Fruit fly (Drosophila melanogaster) whole organism, embryonic: ENCODE measurements around the gene CG3634.
A peak's percentile ranks its signal among the peaks of the same experiment; 100 is the strongest.

Experiments used
- CG10654 ChIP-seq: fragments of 200-800 bp; sonication (Bioruptor generic); optimal IDR thresholded peaks from 2 replicates; lab custom pipeline; 2016; ENCODE audit warnings: missing biosample characterization, missing genetic modification characterization
- CG11398 ChIP-seq: fragments of 200-800 bp; sonication (Bioruptor generic); optimal IDR thresholded peaks from 2 replicates; lab custom pipeline; 2016; ENCODE audit warnings: missing biosample characterization, missing genetic modification characterization
- CG11504 ChIP-seq: fragments of 200-800 bp; sonication (Bioruptor generic); optimal IDR thresholded peaks from 3 replicates; lab custom pipeline; 2019; ENCODE audit warnings: missing biosample characterization, mild to moderate bottlenecking, missing genetic modification characterization, moderate library complexity
- CG12942 ChIP-seq: fragments of 200-800 bp; sonication (Bioruptor generic); optimal IDR thresholded peaks from 3 replicates; lab custom pipeline; 2016; ENCODE audit warnings: missing biosample characterization, missing genetic modification characterization
- CG13123 ChIP-seq: fragments of 200-800 bp; sonication (Bioruptor generic); optimal IDR thresholded peaks from 2 replicates; lab custom pipeline; 2016; ENCODE audit warnings: missing biosample characterization, missing genetic modification characterization
- CG13287 ChIP-seq: fragments of 200-800 bp; sonication (Bioruptor generic); IDR thresholded peaks from 2 replicates; pipeline ENCODE4 v1.3.6; 2022; ENCODE audit warnings: missing biosample characterization, missing genetic modification characterization; ENCODE audit not compliant: partially characterized antibody
- CG13894 ChIP-seq: fragments of 200-800 bp; sonication (Bioruptor generic); optimal IDR thresholded peaks from 3 replicates; lab custom pipeline; 2018; ENCODE audit warnings: missing biosample characterization, mild to moderate bottlenecking, missing genetic modification characterization, moderate library complexity
- CG14050 ChIP-seq: fragments of 200-800 bp; sonication (Bioruptor generic); IDR thresholded peaks from 3 replicates; pipeline ENCODE4 v1.3.6; 2022; ENCODE audit warnings: missing biosample characterization, missing genetic modification characterization
- CG30020 ChIP-seq: fragments of 200-800 bp; optimal IDR thresholded peaks from 2 replicates; lab custom pipeline; 2019; ENCODE audit warnings: missing biosample characterization, mild to moderate bottlenecking, missing genetic modification characterization, moderate library complexity
- CG32767 ChIP-seq: fragments of 200-800 bp; sonication (Bioruptor generic); IDR thresholded peaks from 2 replicates; pipeline ENCODE4 v1.3.6; 2022; ENCODE audit warnings: missing biosample characterization, missing genetic modification characterization
- CG3407 ChIP-seq: fragments of 200-800 bp; sonication (Bioruptor generic); optimal IDR thresholded peaks from 2 replicates; lab custom pipeline; 2018; ENCODE audit warnings: missing biosample characterization, mild to moderate bottlenecking, missing genetic modification characterization
- CG34224 ChIP-seq: fragments of 200-800 bp; sonication (Bioruptor generic); IDR thresholded peaks from 3 replicates; pipeline ENCODE4 v1.3.6; 2022; ENCODE audit warnings: missing biosample characterization, missing genetic modification characterization; ENCODE audit not compliant: partially characterized antibody
- CG4854 ChIP-seq: fragments of 200-800 bp; sonication (Bioruptor generic); optimal IDR thresholded peaks from 2 replicates; lab custom pipeline; 2016; ENCODE audit warnings: missing biosample characterization, missing genetic modification characterization, inconsistent platforms
- CG6272 ChIP-seq: fragments of 200-800 bp; sonication (Bioruptor generic); IDR thresholded peaks from 2 replicates; pipeline ENCODE4 v1.3.6; 2022; ENCODE audit warnings: missing biosample characterization, missing genetic modification characterization
- CG7357 ChIP-seq: fragments of 200-800 bp; sonication (Bioruptor generic); IDR thresholded peaks from 3 replicates; pipeline ENCODE4 v1.3.6; 2022; ENCODE audit warnings: missing biosample characterization, missing genetic modification characterization
- CG7745 ChIP-seq: fragments of 200-800 bp; sonication (Bioruptor generic); optimal IDR thresholded peaks from 2 replicates; lab custom pipeline; 2018; ENCODE audit warnings: missing biosample characterization, mild to moderate bottlenecking, missing genetic modification characterization, moderate library complexity
- CG7786 ChIP-seq: fragments of 200-800 bp; sonication (Bioruptor generic); optimal IDR thresholded peaks from 2 replicates; lab custom pipeline; 2016; ENCODE audit warnings: missing biosample characterization, missing genetic modification characterization
- CG8089 ChIP-seq: fragments of 200-800 bp; sonication (Bioruptor generic); optimal IDR thresholded peaks from 3 replicates; lab custom pipeline; 2016; ENCODE audit warnings: missing biosample characterization, missing genetic modification characterization
- CG8924 ChIP-seq: fragments of 200-800 bp; optimal IDR thresholded peaks from 3 replicates; lab custom pipeline; 2019; ENCODE audit warnings: missing biosample characterization, mild to moderate bottlenecking, missing genetic modification characterization, moderate library complexity
- CG9215 ChIP-seq: fragments of 200-800 bp; sonication (Bioruptor generic); IDR thresholded peaks from 2 replicates; pipeline ENCODE4 v1.3.6; 2022; ENCODE audit warnings: missing biosample characterization, missing genetic modification characterization
- Dek ChIP-seq: fragments of 200-800 bp; sonication (Bioruptor generic); optimal IDR thresholded peaks from 3 replicates; lab custom pipeline; 2019; ENCODE audit warnings: missing biosample characterization, mild to moderate bottlenecking, missing genetic modification characterization, moderate library complexity
- Dfd ChIP-seq, 2 experiments: fragments of >200 bp; optimal IDR thresholded peaks; 2 replicates each; lab custom pipeline; 2017; ENCODE audit warnings: missing biosample characterization in 2 of 2, missing genetic modification characterization in 2 of 2
- Dll ChIP-seq: fragments of 200-800 bp; sonication (Bioruptor generic); IDR thresholded peaks from 4 replicates; pipeline ENCODE4 v1.3.6; 2022; ENCODE audit warnings: missing biosample characterization, missing genetic modification characterization; ENCODE audit not compliant: partially characterized antibody
- Doc3 ChIP-seq: fragments of 200-800 bp; sonication (Bioruptor generic); IDR thresholded peaks from 3 replicates; pipeline ENCODE4 v1.3.6; 2022; ENCODE audit warnings: missing biosample characterization, missing genetic modification characterization; ENCODE audit not compliant: partially characterized antibody
- Elba2 ChIP-seq: fragments of 200-800 bp; sonication (Bioruptor generic); optimal IDR thresholded peaks from 3 replicates; lab custom pipeline; 2016; ENCODE audit warnings: missing biosample characterization, missing genetic modification characterization
- Gug ChIP-seq: fragments of 200-800 bp; sonication (Bioruptor generic); IDR thresholded peaks from 4 replicates; pipeline ENCODE4 v1.3.6; 2022; ENCODE audit warnings: missing biosample characterization, missing genetic modification characterization
- Hr3 ChIP-seq: fragments of 200-800 bp; sonication (Bioruptor generic); optimal IDR thresholded peaks from 3 replicates; lab custom pipeline; 2016; ENCODE audit warnings: missing biosample characterization, missing genetic modification characterization
- Hr39 ChIP-seq: fragments of >200 bp; optimal IDR thresholded peaks from 2 replicates; lab custom pipeline; 2017
- Nf-YA ChIP-seq: fragments of 200-800 bp; sonication (Bioruptor generic); IDR thresholded peaks from 2 replicates; pipeline ENCODE4 v1.3.6; 2022; ENCODE audit warnings: missing biosample characterization, missing genetic modification characterization
- NfI ChIP-seq: fragments of 200-800 bp; sonication (Bioruptor generic); optimal IDR thresholded peaks from 3 replicates; lab custom pipeline; 2018; ENCODE audit warnings: missing biosample characterization, mild to moderate bottlenecking, missing genetic modification characterization, moderate library complexity
- Sin3A ChIP-seq: fragments of >200 bp; optimal IDR thresholded peaks from 2 replicates; lab custom pipeline; 2018
- Stat92E ChIP-seq, 3 experiments: fragments of >200 bp in 2 of 3; fragments of 200-800 bp in 1 of 3; sonication (Bioruptor generic) in 1 of 3; optimal IDR thresholded peaks; 2 replicates each; lab custom pipeline; 2017 to 2019; ENCODE audit warnings: missing biosample characterization in 3 of 3, missing genetic modification characterization in 3 of 3, mild to moderate bottlenecking in 1 of 3, moderate library complexity in 1 of 3
- Tbp ChIP-seq: fragments of >200 bp; optimal IDR thresholded peaks from 2 replicates; lab custom pipeline; 2018; ENCODE audit warnings: missing biosample characterization, missing genetic modification characterization
- Vsx1 ChIP-seq: fragments of 200-800 bp; sonication (Bioruptor generic); optimal IDR thresholded peaks from 2 replicates; lab custom pipeline; 2017; ENCODE audit warnings: missing biosample characterization, mild to moderate bottlenecking, missing genetic modification characterization, missing genetic modification reagents
- ap ChIP-seq: fragments of 200-800 bp; sonication (Bioruptor generic); IDR thresholded peaks from 2 replicates; pipeline ENCODE4 v1.3.6; 2022; ENCODE audit warnings: missing biosample characterization, missing genetic modification characterization
- bab2 ChIP-seq: fragments of 200-800 bp; sonication (Bioruptor generic); optimal IDR thresholded peaks from 2 replicates; lab custom pipeline; 2016; ENCODE audit warnings: missing biosample characterization, missing genetic modification characterization
- dpn ChIP-seq, 2 experiments: fragments of 200-800 bp; sonication (Bioruptor generic); optimal IDR thresholded peaks; 3 replicates each; lab custom pipeline; 2016; ENCODE audit warnings: missing biosample characterization in 2 of 2, missing genetic modification characterization in 2 of 2
- gcm ChIP-seq: fragments of 200-800 bp; sonication (Bioruptor generic); optimal IDR thresholded peaks from 2 replicates; lab custom pipeline; 2019; ENCODE audit warnings: missing biosample characterization, mild to moderate bottlenecking, missing genetic modification characterization, moderate library complexity
- gcm2 ChIP-seq: fragments of 200-800 bp; sonication (Bioruptor generic); optimal IDR thresholded peaks from 2 replicates; lab custom pipeline; 2016; ENCODE audit warnings: missing biosample characterization, missing genetic modification characterization
- gsb ChIP-seq: fragments of 200-800 bp; sonication (Bioruptor generic); IDR thresholded peaks from 2 replicates; pipeline ENCODE4 v1.3.6; 2022; ENCODE audit warnings: missing biosample characterization, missing genetic modification characterization
- ham ChIP-seq: fragments of 200-800 bp; sonication (Bioruptor generic); IDR thresholded peaks from 2 replicates; pipeline ENCODE4 v1.3.6; 2022; ENCODE audit warnings: missing biosample characterization, missing genetic modification characterization
- hbn ChIP-seq: fragments of 200-800 bp; sonication (Bioruptor generic); IDR thresholded peaks from 2 replicates; pipeline ENCODE4 v1.3.6; 2022; ENCODE audit warnings: missing biosample characterization, missing genetic modification characterization; ENCODE audit not compliant: partially characterized antibody
- inv ChIP-seq: fragments of 200-800 bp; sonication (Bioruptor generic); IDR thresholded peaks from 2 replicates; pipeline ENCODE4 v1.3.6; 2022; ENCODE audit warnings: missing biosample characterization, missing genetic modification characterization; ENCODE audit not compliant: partially characterized antibody
- knrl ChIP-seq: fragments of 200-800 bp; sonication (Bioruptor generic); IDR thresholded peaks from 3 replicates; pipeline ENCODE4 v1.3.6; 2022; ENCODE audit warnings: missing biosample characterization, missing genetic modification characterization; ENCODE audit not compliant: partially characterized antibody
- pnt ChIP-seq: fragments of 200-800 bp; sonication (Bioruptor generic); optimal IDR thresholded peaks from 3 replicates; lab custom pipeline; 2016; ENCODE audit warnings: missing biosample characterization, missing genetic modification characterization
- psq ChIP-seq: fragments of 200-800 bp; sonication (Bioruptor generic); optimal IDR thresholded peaks from 2 replicates; lab custom pipeline; 2017; ENCODE audit warnings: missing biosample characterization, missing genetic modification characterization
- sr ChIP-seq: fragments of 200-800 bp; sonication (Bioruptor generic); IDR thresholded peaks from 3 replicates; pipeline ENCODE4 v1.3.6; 2022; ENCODE audit warnings: missing biosample characterization, missing genetic modification characterization
- tll ChIP-seq, 2 experiments: fragments of 200-800 bp in 1 of 2; fragments of >200 bp in 1 of 2; sonication (Bioruptor generic) in 1 of 2; optimal IDR thresholded peaks; 2 replicates each; lab custom pipeline; 2017 to 2019; ENCODE audit warnings: missing biosample characterization in 2 of 2, missing genetic modification characterization in 2 of 2, mild to moderate bottlenecking in 1 of 2, moderate library complexity in 1 of 2
- vvl ChIP-seq: fragments of 200-800 bp; sonication (Bioruptor generic); IDR thresholded peaks from 2 replicates; pipeline ENCODE4 v1.3.6; 2022; ENCODE audit warnings: missing biosample characterization, missing genetic modification characterization

Gene CG3634

dm6 chr3L:20771891-20772646 lies 37.0 kb downstream of the CG3634 start (continued):
- peak; percentile 59 for TF ChIP-seq CG9215
- TF ChIP-seq ham (GFP tag; lab: Robert Waterston, UW) = no peak
- TF ChIP-seq CG11504 = peak; percentile 83
- peak; percentile 48 for TF ChIP-seq CG3407 (GFP tag; lab: Kevin White, UChicago)
- TF ChIP-seq Nf-YA (GFP tag; lab: Robert Waterston, UW) = peak; percentile 66
- TF ChIP-seq Dll (GFP tag; lab: Robert Waterston, UW) = no peak
- TF ChIP-seq NfI = peak; percentile 76
- TF ChIP-seq CG7745 (tag; lab: Kevin White, UChicago) = no peak
- no peak for TF ChIP-seq Hr39 (lab: Kevin White, UChicago)
- TF ChIP-seq CG7786 (GFP tag; lab: Kevin White, UChicago) = peak; percentile 75
- peak; percentile 1 for TF ChIP-seq CG8089 (GFP tag; lab: Kevin White, UChicago)
- peak; percentile 30 for TF ChIP-seq pnt (GFP tag; lab: Kevin White, UChicago)
- no peak for TF ChIP-seq psq
- TF ChIP-seq Stat92E (GFP tag; optimal IDR thresholded peaks at IDR 0.05; lab: Kevin White, UChicago) = no peak
- TF ChIP-seq Vsx1 = peak; percentile 79
- peak; percentile 62 for TF ChIP-seq Elba2 (GFP tag; lab: Kevin White, UChicago)
- TF ChIP-seq CG30020 (tag; lab: Kevin White, UChicago) = no peak
- no peak for TF ChIP-seq CG13287 (GFP tag; lab: Robert Waterston, UW)
- TF ChIP-seq ap = peak; percentile 75
- TF ChIP-seq knrl (GFP tag; lab: Robert Waterston, UW) = no peak
- peak; percentile 73 for TF ChIP-seq CG32767
- TF ChIP-seq gsb = peak; percentile 57
- TF ChIP-seq Sin3A (lab: Kevin White, UChicago) = no peak
- TF ChIP-seq gcm (GFP tag; lab: Kevin White, UChicago) = peak; percentile 67
- peak; percentile 64 for TF ChIP-seq CG12942
- peak; percentile 53 to 73 for TF ChIP-seq dpn (GFP tag; optimal IDR thresholded peaks at IDR 0.05; lab: Kevin White, UChicago)
- no peak for TF ChIP-seq tll (GFP tag; optimal IDR thresholded peaks at IDR 0.05; lab: Kevin White, UChicago)
- peak; percentile 54; the same call in 2 of the 3 replicates for TF ChIP-seq CG7357 (GFP tag; lab: Robert Waterston, UW)
- peak; percentile 56 for TF ChIP-seq Hr3 (GFP tag; lab: Kevin White, UChicago)
- TF ChIP-seq CG13123 (GFP tag; lab: Kevin White, UChicago) = peak; percentile 64
- TF ChIP-seq CG8924 (tag; lab: Kevin White, UChicago) = peak; percentile 74
- TF ChIP-seq CG34224 (GFP tag; lab: Robert Waterston, UW) = no peak; the same call in 2 of the 3 replicates
- TF ChIP-seq Dek (tag; lab: Kevin White, UChicago) = peak; percentile 78
- peak; percentile 89 for TF ChIP-seq vvl (GFP tag; lab: Robert Waterston, UW)
- TF ChIP-seq CG6272 = peak; percentile 26; the same call in 1 of the 2 replicates
- no peak for TF ChIP-seq inv
- no peak for TF ChIP-seq Doc3
- no peak for TF ChIP-seq Tbp (GFP tag; lab: Kevin White, UChicago)
- peak; percentile 61 for TF ChIP-seq CG10654 (GFP tag; lab: Kevin White, UChicago)
- peak; percentile 50 for TF ChIP-seq CG13894
- peak; percentile 70 for TF ChIP-seq gcm2
- peak; percentile 82 for TF ChIP-seq CG14050 (GFP tag; lab: Robert Waterston, UW)
- TF ChIP-seq sr = no peak
- peak; percentile 66 for TF ChIP-seq CG4854
- TF ChIP-seq Gug (GFP tag; lab: Robert Waterston, UW) = peak; percentile 71; the same call in 3 of the 4 replicates
- peak; percentile 77 for TF ChIP-seq bab2 (GFP tag; lab: Kevin White, UChicago)
- TF ChIP-seq CG11398 (GFP tag; lab: Kevin White, UChicago) = peak; percentile 70
- TF ChIP-seq Dfd (GFP tag; optimal IDR thresholded peaks at IDR 0.05; lab: Kevin White, UChicago) = no peak
- TF ChIP-seq hbn = no peak
